Fruit fly (Drosophila melanogaster): ENCODE measurements around the gene CG33688.

DNA sequence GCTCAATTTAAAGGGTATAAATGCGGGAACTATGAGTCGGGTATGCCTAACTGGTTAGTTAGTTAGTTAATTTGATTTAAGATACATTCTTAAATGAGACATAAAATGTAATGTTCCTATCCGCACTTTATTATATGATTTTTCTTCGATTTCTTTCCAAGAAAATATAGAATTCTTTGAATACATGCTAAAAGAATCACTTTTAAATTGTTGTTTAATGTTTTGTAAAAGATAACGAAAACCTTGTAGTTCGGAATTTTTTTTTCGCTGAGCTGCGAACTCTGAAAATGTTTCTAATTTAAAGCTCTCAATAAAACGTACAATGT is 39.0 kb upstream of the CG33688 start:
- no peak for TF ChIP-seq CG8478 (optimal IDR thresholded peaks at IDR 0.05)
- no peak for TF ChIP-seq CTCF (optimal IDR thresholded peaks at IDR 0.05)

Data from S2 (cell line).